Fruit fly (Drosophila melanogaster): ENCODE data around the gene osi.

- TF ChIP-seq CG8478 (optimal IDR thresholded peaks at IDR 0.05) (no peak), EcR (GFP tag; optimal IDR thresholded peaks at IDR 0.05) (no peak), usp (GFP tag; optimal IDR thresholded peaks at IDR 0.05) (no peak), pan (optimal IDR thresholded peaks at IDR 0.05) (no peak), Dll (optimal IDR thresholded peaks at IDR 0.05) (no peak), psq (optimal IDR thresholded peaks at IDR 0.05) (no peak)
Observed at dm6 chr2L:16876555-16876954, 11.2 kb downstream of the osi start.
